Worm (Caenorhabditis elegans) whole organism, midembryonic: ENCODE data around the gene grd-6.

ENCODE experiments used
- T22C8.4 ChIP-seq: fragments of 200-800 bp; sonication (Bioruptor generic); IDR thresholded peaks from 2 replicates; pipeline ENCODE4 v1.3.6; 2022; ENCODE audit warnings: missing genetic modification characterization, missing compliant biosample characterization
- cog-1 ChIP-seq: sonication (generic microtip); optimal IDR thresholded peaks from 2 replicates; lab custom pipeline; 2016; ENCODE audit warnings: missing genetic modification characterization, missing compliant biosample characterization
- flt-1 ChIP-seq: fragments of 200-800 bp; sonication (Bioruptor generic); IDR thresholded peaks from 2 replicates; pipeline ENCODE4 v1.3.6; 2022; ENCODE audit warnings: missing genetic modification characterization, missing compliant biosample characterization
- med-1 ChIP-seq: sonication (generic microtip); optimal IDR thresholded peaks from 2 replicates; lab custom pipeline; 2017; ENCODE audit warnings: missing genetic modification characterization, mild to moderate bottlenecking, missing compliant biosample characterization, antibody characterized with exemption, missing genetic modification reagents; ENCODE audit not compliant: insufficient read depth
- ref-1 ChIP-seq: fragments of 200-800 bp; sonication (Bioruptor generic); conservative IDR thresholded peaks from 2 replicates; pipeline ENCODE4 v1.3.6; 2022; ENCODE audit warnings: missing genetic modification reagents, missing genetic modification characterization, missing compliant biosample characterization
- ztf-23 ChIP-seq: fragments of 200-800 bp; sonication (Bioruptor generic); IDR thresholded peaks from 2 replicates; pipeline ENCODE4 v1.3.6; 2022; ENCODE audit warnings: missing genetic modification reagents, missing genetic modification characterization, missing compliant biosample characterization
- ztf-29 ChIP-seq: fragments of 200-800 bp; sonication (Bioruptor generic); IDR thresholded peaks from 2 replicates; pipeline ENCODE4 v1.3.6; 2022; ENCODE audit warnings: missing genetic modification reagents, missing genetic modification characterization, missing compliant biosample characterization

DNA sequence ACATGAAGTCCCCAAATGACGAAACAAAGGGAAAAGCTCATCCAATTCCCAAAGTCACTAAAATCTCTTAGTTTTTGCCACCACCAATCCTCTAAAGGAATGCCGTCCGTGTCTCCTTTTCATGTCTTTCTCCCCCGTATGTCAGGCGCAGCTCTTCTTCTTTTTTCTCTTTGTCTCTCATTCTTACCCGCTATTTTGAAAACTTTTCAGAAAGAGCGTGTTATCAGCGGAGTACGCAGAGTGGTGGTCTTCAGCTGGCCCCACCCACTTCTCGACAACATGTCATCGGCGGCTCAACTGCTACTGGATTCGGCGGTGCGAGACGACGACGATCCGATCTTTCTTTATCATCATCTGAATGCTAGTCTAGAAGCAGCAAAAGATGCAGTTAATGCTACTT, 30.3 kb upstream of the grd-6 start, which contains the start of gene sphr-1:
- TF ChIP-seq ref-1 (no peak), ztf-23 (GFP tag; lab: Robert Waterston, UW) (no peak), cog-1 (no peak), T22C8.4 (GFP tag; lab: Robert Waterston, UW) (no peak), med-1 (no peak), ztf-29 (GFP tag; lab: Robert Waterston, UW) (no peak), flt-1 (no peak)
